Worm (Caenorhabditis elegans): ENCODE results near the gene C27H6.8.

The C27H6.8 gene

DNA sequence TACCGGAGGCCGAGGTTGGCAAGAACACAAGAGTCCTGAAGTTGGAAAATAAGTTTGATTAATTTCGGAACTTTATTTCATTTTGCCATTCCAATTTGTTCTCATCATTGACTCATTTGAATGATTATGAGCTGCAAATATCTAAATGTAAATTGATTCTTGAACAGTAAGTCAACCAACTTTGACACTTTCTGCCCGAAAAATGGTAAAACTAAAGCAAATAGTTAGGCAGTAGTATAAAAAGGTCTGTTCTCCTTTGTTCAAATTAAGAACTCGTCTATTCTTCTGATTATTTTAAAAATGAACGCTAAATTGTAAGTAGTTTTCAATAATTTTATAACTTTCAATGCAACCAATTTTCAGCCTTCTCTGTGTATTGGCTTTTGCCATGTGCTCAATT, 44.5 kb downstream of the C27H6.8 start, which contains the start of gene fipr-12:
fipr-12 (plus strand) TSS at position 301 of the 400 bp plus-strand sequence.
- no peak for TF ChIP-seq him-1 (tag; optimal IDR thresholded peaks at IDR 0.05)
- no peak for TF ChIP-seq dao-5 (tag; optimal IDR thresholded peaks at IDR 0.05)
- no peak for TF ChIP-seq W03F9.2 (tag; optimal IDR thresholded peaks at IDR 0.05)

DNA sequence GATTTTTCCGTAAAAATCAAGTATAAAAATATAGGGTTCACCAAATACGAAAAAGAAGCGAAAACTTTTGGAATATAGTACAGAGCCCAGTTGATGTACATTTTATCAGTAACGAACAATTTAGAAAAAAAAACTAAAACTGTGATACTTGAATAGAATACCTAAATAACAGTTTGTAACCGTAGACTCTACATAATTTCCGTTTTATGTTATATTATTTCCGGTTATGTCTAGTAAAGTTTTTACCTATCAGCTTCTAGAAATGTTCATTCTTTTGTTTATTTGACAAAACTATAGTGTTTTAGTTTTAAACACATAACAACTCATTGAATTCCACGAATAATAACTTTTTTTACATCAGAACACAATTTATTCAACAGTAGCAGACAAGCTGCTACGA, 50.2 kb downstream of the C27H6.8 start, which contains the start of gene srj-33:
srj-33 (minus strand) TSS at position 101 of the 400 bp plus-strand sequence.
- TF ChIP-seq him-1 (tag; optimal IDR thresholded peaks at IDR 0.05) (no peak), W03F9.2 (tag; optimal IDR thresholded peaks at IDR 0.05) (no peak), dao-5 (tag; optimal IDR thresholded peaks at IDR 0.05) (no peak)
